Fruit fly (Drosophila melanogaster) whole organism, embryonic: ENCODE measurements around the gene Cyp28c1.

ENCODE experiments used
- B-H1 ChIP-seq: fragments of 200-800 bp; sonication (Bioruptor generic); IDR thresholded peaks from 3 replicates; pipeline ENCODE4 v1.3.6; 2022; ENCODE audit warnings: missing biosample characterization, missing genetic modification characterization
- CG13287 ChIP-seq: fragments of 200-800 bp; sonication (Bioruptor generic); IDR thresholded peaks from 2 replicates; pipeline ENCODE4 v1.3.6; 2022; ENCODE audit warnings: missing biosample characterization, missing genetic modification characterization; ENCODE audit not compliant: partially characterized antibody
- CG14965 ChIP-seq: fragments of 200-800 bp; sonication (Bioruptor generic); optimal IDR thresholded peaks from 2 replicates; lab custom pipeline; 2016; ENCODE audit warnings: missing biosample characterization, missing genetic modification characterization, borderline replicate concordance
- CG16779 ChIP-seq: fragments of 200-800 bp; sonication (Bioruptor generic); IDR thresholded peaks from 2 replicates; pipeline ENCODE4 v1.3.6; 2022; ENCODE audit warnings: missing biosample characterization, missing genetic modification characterization
- CG17186 ChIP-seq: fragments of 200-800 bp; sonication (Bioruptor generic); optimal IDR thresholded peaks from 3 replicates; lab custom pipeline; 2017; ENCODE audit warnings: missing biosample characterization, missing genetic modification reagents, missing genetic modification characterization
- CG17359 ChIP-seq: fragments of 200-800 bp; sonication (Bioruptor generic); optimal IDR thresholded peaks from 3 replicates; lab custom pipeline; 2018; ENCODE audit warnings: missing biosample characterization, mild to moderate bottlenecking, missing genetic modification characterization, moderate library complexity
- CG17385 ChIP-seq: fragments of 200-800 bp; sonication (Bioruptor generic); optimal IDR thresholded peaks from 3 replicates; lab custom pipeline; 2018; ENCODE audit warnings: missing biosample characterization, mild to moderate bottlenecking, missing genetic modification characterization
- CG17829 ChIP-seq: fragments of 200-800 bp; optimal IDR thresholded peaks from 2 replicates; lab custom pipeline; 2019; ENCODE audit warnings: missing biosample characterization, mild to moderate bottlenecking, missing genetic modification characterization, moderate library complexity
- CG1792 ChIP-seq: fragments of 200-800 bp; sonication (Bioruptor generic); optimal IDR thresholded peaks from 2 replicates; lab custom pipeline; 2016; ENCODE audit warnings: missing biosample characterization, missing genetic modification characterization
- CG2116 ChIP-seq: fragments of 200-800 bp; sonication (Bioruptor generic); optimal IDR thresholded peaks from 3 replicates; lab custom pipeline; 2018; ENCODE audit warnings: missing biosample characterization, mild to moderate bottlenecking, missing genetic modification characterization
- CG30020 ChIP-seq: fragments of 200-800 bp; optimal IDR thresholded peaks from 2 replicates; lab custom pipeline; 2019; ENCODE audit warnings: missing biosample characterization, mild to moderate bottlenecking, missing genetic modification characterization, moderate library complexity
- CG3163 ChIP-seq: fragments of 200-800 bp; sonication (Bioruptor generic); optimal IDR thresholded peaks from 3 replicates; lab custom pipeline; 2016; ENCODE audit warnings: missing biosample characterization, missing genetic modification characterization
- CG32532 ChIP-seq: fragments of 200-800 bp; sonication (Bioruptor generic); IDR thresholded peaks from 2 replicates; pipeline ENCODE4 v1.3.6; 2022; ENCODE audit warnings: missing biosample characterization, missing genetic modification characterization
- CG4328 ChIP-seq: fragments of 200-800 bp; sonication (Bioruptor generic); optimal IDR thresholded peaks from 3 replicates; lab custom pipeline; 2017; ENCODE audit warnings: missing biosample characterization, missing genetic modification reagents, missing genetic modification characterization
- CG4424 ChIP-seq: fragments of 200-800 bp; sonication (Bioruptor generic); optimal IDR thresholded peaks from 3 replicates; lab custom pipeline; 2016; ENCODE audit warnings: missing biosample characterization, missing genetic modification characterization
- Dbx ChIP-seq: fragments of 200-800 bp; sonication (Bioruptor generic); IDR thresholded peaks from 3 replicates; pipeline ENCODE4 v1.3.6; 2022; ENCODE audit warnings: missing biosample characterization, missing genetic modification characterization
- Dip3 ChIP-seq: fragments of 200-800 bp; sonication (Bioruptor generic); optimal IDR thresholded peaks from 3 replicates; lab custom pipeline; 2016; ENCODE audit warnings: missing biosample characterization, missing genetic modification characterization
- Ets97D ChIP-seq: fragments of 200-800 bp; sonication (Bioruptor generic); optimal IDR thresholded peaks from 3 replicates; lab custom pipeline; 2016; ENCODE audit warnings: missing biosample characterization, missing genetic modification characterization
- H2.0 ChIP-seq: fragments of 200-800 bp; sonication (Bioruptor generic); IDR thresholded peaks from 2 replicates; pipeline ENCODE4 v1.3.6; 2022; ENCODE audit warnings: missing biosample characterization, missing genetic modification characterization
- Hand ChIP-seq: fragments of 200-800 bp; sonication (Bioruptor generic); optimal IDR thresholded peaks from 2 replicates; lab custom pipeline; 2017; ENCODE audit warnings: mild to moderate bottlenecking, missing biosample characterization, missing genetic modification reagents, missing genetic modification characterization
- Hmx ChIP-seq: fragments of 200-800 bp; sonication (Bioruptor generic); optimal IDR thresholded peaks from 2 replicates; lab custom pipeline; 2016; ENCODE audit warnings: missing biosample characterization, missing genetic modification characterization
- Oli ChIP-seq: fragments of 200-800 bp; sonication (Bioruptor generic); optimal IDR thresholded peaks from 2 replicates; lab custom pipeline; 2018; ENCODE audit warnings: missing biosample characterization, mild to moderate bottlenecking, missing genetic modification characterization, moderate library complexity
- Pdp1 ChIP-seq, 2 experiments: fragments of 200-800 bp; sonication (Bioruptor generic); optimal IDR thresholded peaks; 3 replicates each; lab custom pipeline; 2016; ENCODE audit warnings: missing biosample characterization in 2 of 2, missing genetic modification characterization in 2 of 2, mild to moderate bottlenecking in 1 of 2, moderate library complexity in 1 of 2
- Stat92E ChIP-seq, 3 experiments: fragments of >200 bp in 2 of 3; fragments of 200-800 bp in 1 of 3; sonication (Bioruptor generic) in 1 of 3; optimal IDR thresholded peaks; 2 replicates each; lab custom pipeline; 2017 to 2019; ENCODE audit warnings: missing biosample characterization in 3 of 3, missing genetic modification characterization in 3 of 3, mild to moderate bottlenecking in 1 of 3, moderate library complexity in 1 of 3
- ac ChIP-seq: fragments of 200-800 bp; sonication (Bioruptor generic); optimal IDR thresholded peaks from 3 replicates; lab custom pipeline; 2017; ENCODE audit warnings: missing biosample characterization, mild to moderate bottlenecking, missing genetic modification characterization
- bigmax ChIP-seq: fragments of 200-800 bp; sonication (Bioruptor generic); optimal IDR thresholded peaks from 2 replicates; lab custom pipeline; 2018; ENCODE audit warnings: missing biosample characterization, mild to moderate bottlenecking, missing genetic modification characterization
- caup ChIP-seq: fragments of 200-800 bp; sonication (Bioruptor generic); optimal IDR thresholded peaks from 3 replicates; lab custom pipeline; 2017; ENCODE audit warnings: missing biosample characterization, mild to moderate bottlenecking, missing genetic modification characterization, moderate library complexity; ENCODE audit not compliant: severe bottlenecking
- croc ChIP-seq: fragments of 200-800 bp; sonication (Bioruptor generic); conservative IDR thresholded peaks from 3 replicates; pipeline ENCODE4 v1.3.6; 2022; ENCODE audit warnings: missing biosample characterization, missing genetic modification characterization
- crp ChIP-seq, 2 experiments: fragments of 200-800 bp; sonication (Bioruptor generic); optimal IDR thresholded peaks; 2 replicates in 1 of 2; 3 replicates in 1 of 2; lab custom pipeline; 2017; ENCODE audit warnings: missing biosample characterization in 2 of 2, missing genetic modification characterization in 2 of 2, mild to moderate bottlenecking in 1 of 2, moderate library complexity in 1 of 2
- da ChIP-seq: fragments of 200-800 bp; sonication (Bioruptor generic); optimal IDR thresholded peaks from 2 replicates; lab custom pipeline; 2016; ENCODE audit warnings: missing biosample characterization, missing genetic modification characterization
- dmrt99B ChIP-seq: fragments of 200-800 bp; sonication (Bioruptor generic); optimal IDR thresholded peaks from 2 replicates; lab custom pipeline; 2018; ENCODE audit warnings: missing biosample characterization, mild to moderate bottlenecking, missing genetic modification characterization, moderate library complexity
- fd3F ChIP-seq: fragments of 200-800 bp; sonication (Bioruptor generic); optimal IDR thresholded peaks from 2 replicates; lab custom pipeline; 2018; ENCODE audit warnings: missing biosample characterization, mild to moderate bottlenecking, missing genetic modification characterization, moderate library complexity
- grn ChIP-seq: fragments of 200-800 bp; sonication (Bioruptor generic); optimal IDR thresholded peaks from 3 replicates; lab custom pipeline; 2017; ENCODE audit warnings: missing biosample characterization, missing genetic modification characterization
- hb ChIP-seq: fragments of 200-800 bp; sonication (Bioruptor generic); IDR thresholded peaks from 3 replicates; pipeline ENCODE4 v1.3.6; 2022; ENCODE audit warnings: missing biosample characterization, missing genetic modification characterization; ENCODE audit not compliant: partially characterized antibody
- inv ChIP-seq: fragments of 200-800 bp; sonication (Bioruptor generic); IDR thresholded peaks from 2 replicates; pipeline ENCODE4 v1.3.6; 2022; ENCODE audit warnings: missing biosample characterization, missing genetic modification characterization; ENCODE audit not compliant: partially characterized antibody
- jigr1 ChIP-seq: fragments of 200-800 bp; sonication (Bioruptor generic); IDR thresholded peaks from 3 replicates; pipeline ENCODE4 v1.3.6; 2022; ENCODE audit warnings: missing biosample characterization, missing genetic modification characterization
- nmo ChIP-seq: fragments of 200-800 bp; sonication (Bioruptor generic); optimal IDR thresholded peaks from 2 replicates; lab custom pipeline; 2018; ENCODE audit warnings: missing biosample characterization, mild to moderate bottlenecking, missing genetic modification characterization, moderate library complexity
- pho ChIP-seq: fragments of 200-800 bp; sonication (Bioruptor generic); optimal IDR thresholded peaks from 2 replicates; lab custom pipeline; 2016; ENCODE audit warnings: missing biosample characterization, missing genetic modification characterization
- pzg ChIP-seq: fragments of 200-800 bp; sonication (Bioruptor generic); optimal IDR thresholded peaks from 3 replicates; lab custom pipeline; 2018; ENCODE audit warnings: missing biosample characterization, mild to moderate bottlenecking, missing genetic modification characterization, moderate library complexity
- ranshi ChIP-seq: fragments of 200-800 bp; sonication (Bioruptor generic); IDR thresholded peaks from 2 replicates; pipeline ENCODE4 v1.3.6; 2022; ENCODE audit warnings: missing biosample characterization, missing genetic modification characterization
- sd ChIP-seq: fragments of 200-800 bp; sonication (Bioruptor generic); optimal IDR thresholded peaks from 3 replicates; lab custom pipeline; 2018; ENCODE audit warnings: missing biosample characterization, mild to moderate bottlenecking, missing genetic modification characterization, moderate library complexity
- sens ChIP-seq: fragments of 200-800 bp; sonication (Bioruptor generic); peaks from one replicate; lab custom pipeline; 2016; ENCODE audit warnings: missing biosample characterization, missing genetic modification characterization
- seq ChIP-seq: fragments of 200-800 bp; sonication (Bioruptor generic); IDR thresholded peaks from 2 replicates; pipeline ENCODE4 v1.3.6; 2022; ENCODE audit warnings: missing biosample characterization, missing genetic modification characterization
- sisA ChIP-seq: fragments of 200-800 bp; sonication (Bioruptor generic); IDR thresholded peaks from 2 replicates; pipeline ENCODE4 v1.3.6; 2022; ENCODE audit warnings: missing biosample characterization, missing genetic modification characterization
- slbo ChIP-seq: fragments of 200-800 bp; sonication (Bioruptor generic); IDR thresholded peaks from 2 replicates; pipeline ENCODE4 v1.3.6; 2022; ENCODE audit warnings: missing biosample characterization, missing genetic modification characterization
- sqz ChIP-seq: fragments of 200-800 bp; sonication (Bioruptor generic); optimal IDR thresholded peaks from 3 replicates; lab custom pipeline; 2018; ENCODE audit warnings: missing biosample characterization, mild to moderate bottlenecking, missing genetic modification characterization
- tap ChIP-seq: fragments of 200-800 bp; optimal IDR thresholded peaks from 3 replicates; lab custom pipeline; 2019; ENCODE audit warnings: missing biosample characterization, mild to moderate bottlenecking, missing genetic modification characterization, moderate library complexity
- tio ChIP-seq: fragments of 200-800 bp; sonication (Bioruptor generic); optimal IDR thresholded peaks from 2 replicates; lab custom pipeline; 2017; ENCODE audit warnings: missing biosample characterization, missing genetic modification characterization, inconsistent platforms
- tll ChIP-seq, 2 experiments: fragments of 200-800 bp in 1 of 2; fragments of >200 bp in 1 of 2; sonication (Bioruptor generic) in 1 of 2; optimal IDR thresholded peaks; 2 replicates each; lab custom pipeline; 2017 to 2019; ENCODE audit warnings: missing biosample characterization in 2 of 2, missing genetic modification characterization in 2 of 2, mild to moderate bottlenecking in 1 of 2, moderate library complexity in 1 of 2

Gene Cyp28c1

DNA sequence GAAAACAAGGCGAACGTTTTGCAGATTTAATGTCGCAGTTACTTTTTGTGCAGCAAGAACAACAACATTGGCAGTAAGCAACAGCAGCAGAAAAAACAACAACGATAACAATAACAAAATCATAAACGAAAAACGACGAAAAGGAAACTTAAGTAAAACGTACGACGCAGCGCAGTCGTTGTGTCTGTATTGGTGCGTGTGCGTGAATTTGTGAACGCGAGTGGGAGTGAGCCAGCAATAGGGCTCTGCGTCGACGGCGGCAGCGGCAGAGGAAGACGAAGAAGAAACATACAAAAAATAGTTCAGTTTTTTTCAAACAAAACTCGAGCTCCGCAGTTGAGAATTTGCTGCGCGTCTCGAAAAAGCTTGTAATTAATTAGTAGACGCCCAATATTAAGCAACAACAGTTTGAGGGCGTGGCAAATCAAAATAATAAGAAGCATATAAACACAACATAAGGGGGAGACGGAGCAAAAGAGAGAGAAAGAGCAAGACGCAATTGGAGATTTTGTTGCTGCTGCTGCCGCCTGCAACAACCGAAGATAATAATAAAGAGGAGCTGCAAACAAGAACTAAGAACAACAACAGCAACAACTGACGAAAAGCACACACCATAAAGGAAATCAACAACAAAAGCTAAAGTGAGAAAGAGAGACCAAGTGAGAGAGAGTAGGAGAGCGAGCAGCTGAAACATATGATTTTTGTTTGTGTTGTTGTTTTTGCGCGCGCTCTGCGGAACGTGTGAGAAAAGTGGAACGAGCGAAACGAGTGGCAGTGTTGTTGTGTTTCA lies 22.0 kb upstream of the Cyp28c1 start (continued):
- TF ChIP-seq ac (GFP tag; lab: Kevin White, UChicago) (no peak), Ets97D (GFP tag; lab: Kevin White, UChicago) (no peak), nmo (GFP tag; lab: Kevin White, UChicago) (no peak), jigr1 (GFP tag; lab: Robert Waterston, UW) (no peak), CG4328 (GFP tag; lab: Kevin White, UChicago) (no peak), CG17385 (GFP tag; lab: Kevin White, UChicago) (peak; percentile 88), Dbx (no peak), H2.0 (GFP tag; lab: Robert Waterston, UW) (no peak), fd3F (no peak), CG16779 (GFP tag; lab: Robert Waterston, UW) (no peak), CG13287 (GFP tag; lab: Robert Waterston, UW) (no peak), hb (GFP tag; lab: Robert Waterston, UW) (no peak), crp (GFP tag; optimal IDR thresholded peaks at IDR 0.05; lab: Kevin White, UChicago) (peak in 1 of 2 experiments; percentile 73), ranshi (no peak), CG17186 (GFP tag; lab: Kevin White, UChicago) (no peak), da (GFP tag; lab: Kevin White, UChicago) (no peak), tll (GFP tag; optimal IDR thresholded peaks at IDR 0.05; lab: Kevin White, UChicago) (no peak), slbo (GFP tag; lab: Robert Waterston, UW) (no peak), seq (GFP tag; lab: Robert Waterston, UW) (no peak), pzg (GFP tag; lab: Kevin White, UChicago) (no peak), croc (GFP tag; lab: Robert Waterston, UW) (no peak), bigmax (no peak), caup (GFP tag; lab: Kevin White, UChicago) (no peak), CG4424 (no peak), CG32532 (GFP tag; lab: Robert Waterston, UW) (no peak), sens (GFP tag; lab: Kevin White, UChicago) (peak; percentile 40), B-H1 (GFP tag; lab: Robert Waterston, UW) (no peak), sqz (GFP tag; lab: Kevin White, UChicago) (no peak), pho (no peak), CG17829 (tag; lab: Kevin White, UChicago) (no peak), CG14965 (no peak), sisA (no peak), Dip3 (GFP tag; lab: Kevin White, UChicago) (no peak), CG2116 (GFP tag; lab: Kevin White, UChicago) (no peak), Oli (tag; lab: Kevin White, UChicago) (no peak), Hand (GFP tag; lab: Kevin White, UChicago) (no peak), CG30020 (tag; lab: Kevin White, UChicago) (no peak), Hmx (GFP tag; lab: Kevin White, UChicago) (no peak), grn (GFP tag; lab: Kevin White, UChicago) (no peak), CG3163 (GFP tag; lab: Kevin White, UChicago) (peak; percentile 35), tap (tag; lab: Kevin White, UChicago) (no peak), Stat92E (GFP tag; optimal IDR thresholded peaks at IDR 0.05; lab: Kevin White, UChicago) (no peak), inv (GFP tag; lab: Robert Waterston, UW) (no peak), Pdp1 (GFP tag; optimal IDR thresholded peaks at IDR 0.05; lab: Kevin White, UChicago) (no peak), CG17359 (tag; lab: Kevin White, UChicago) (no peak), sd (tag; lab: Kevin White, UChicago) (peak; percentile 13), dmrt99B (tag; lab: Kevin White, UChicago) (no peak), tio (GFP tag; lab: Kevin White, UChicago) (no peak), CG1792 (GFP tag; lab: Kevin White, UChicago) (no peak)
